Fruit fly (Drosophila melanogaster) whole organism, embryonic: ENCODE results near the gene Sil1.

Source experiments
- Atf-2 ChIP-seq: fragments of 200-800 bp; sonication (Bioruptor generic); optimal IDR thresholded peaks from 2 replicates; lab custom pipeline; 2016; ENCODE audit warnings: missing biosample characterization, missing genetic modification characterization
- BEAF-32 ChIP-seq: fragments of 200-800 bp; sonication (Bioruptor generic); optimal IDR thresholded peaks from 3 replicates; lab custom pipeline; 2017; ENCODE audit warnings: missing biosample characterization, missing genetic modification characterization, mild to moderate bottlenecking, moderate library complexity, missing genetic modification reagents
- CG11398 ChIP-seq: fragments of 200-800 bp; sonication (Bioruptor generic); optimal IDR thresholded peaks from 2 replicates; lab custom pipeline; 2016; ENCODE audit warnings: missing biosample characterization, missing genetic modification characterization
- CG12155 ChIP-seq: fragments of 200-800 bp; sonication (Bioruptor generic); optimal IDR thresholded peaks from 3 replicates; lab custom pipeline; 2016; ENCODE audit warnings: missing biosample characterization, missing genetic modification characterization
- CG12219 ChIP-seq: fragments of 200-800 bp; sonication (Bioruptor generic); optimal IDR thresholded peaks from 3 replicates; lab custom pipeline; 2018; ENCODE audit warnings: missing biosample characterization, mild to moderate bottlenecking, missing genetic modification characterization
- CG12942 ChIP-seq: fragments of 200-800 bp; sonication (Bioruptor generic); optimal IDR thresholded peaks from 3 replicates; lab custom pipeline; 2016; ENCODE audit warnings: missing biosample characterization, missing genetic modification characterization
- CG13624 ChIP-seq: fragments of 200-800 bp; sonication (Bioruptor generic); optimal IDR thresholded peaks from 2 replicates; lab custom pipeline; 2016; ENCODE audit warnings: missing biosample characterization, missing genetic modification characterization
- CG15073 ChIP-seq: fragments of 200-800 bp; sonication (Bioruptor generic); optimal IDR thresholded peaks from 2 replicates; lab custom pipeline; 2016; ENCODE audit warnings: missing biosample characterization, missing genetic modification characterization
- CG18599 ChIP-seq: fragments of 200-800 bp; sonication (Bioruptor generic); optimal IDR thresholded peaks from 3 replicates; lab custom pipeline; 2017; ENCODE audit warnings: missing biosample characterization, missing genetic modification characterization, mild to moderate bottlenecking, moderate library complexity, missing genetic modification reagents
- CG30020 ChIP-seq: fragments of 200-800 bp; optimal IDR thresholded peaks from 2 replicates; lab custom pipeline; 2019; ENCODE audit warnings: missing biosample characterization, mild to moderate bottlenecking, missing genetic modification characterization, moderate library complexity
- CG33213 ChIP-seq: fragments of 200-800 bp; sonication (Bioruptor generic); optimal IDR thresholded peaks from 3 replicates; lab custom pipeline; 2016; ENCODE audit warnings: missing biosample characterization, missing genetic modification characterization
- CG4730 ChIP-seq: fragments of 200-800 bp; sonication (Bioruptor generic); IDR thresholded peaks from 2 replicates; pipeline ENCODE4 v1.3.6; 2022; ENCODE audit warnings: missing biosample characterization, missing genetic modification characterization
- CG6272 ChIP-seq: fragments of 200-800 bp; sonication (Bioruptor generic); IDR thresholded peaks from 2 replicates; pipeline ENCODE4 v1.3.6; 2022; ENCODE audit warnings: missing biosample characterization, missing genetic modification characterization
- CG7786 ChIP-seq: fragments of 200-800 bp; sonication (Bioruptor generic); optimal IDR thresholded peaks from 2 replicates; lab custom pipeline; 2016; ENCODE audit warnings: missing biosample characterization, missing genetic modification characterization
- CG9437 ChIP-seq: fragments of 200-800 bp; sonication (Bioruptor generic); optimal IDR thresholded peaks from 2 replicates; lab custom pipeline; 2018; ENCODE audit warnings: missing biosample characterization, mild to moderate bottlenecking, missing genetic modification characterization
- Dll ChIP-seq: fragments of 200-800 bp; sonication (Bioruptor generic); IDR thresholded peaks from 4 replicates; pipeline ENCODE4 v1.3.6; 2022; ENCODE audit warnings: missing biosample characterization, missing genetic modification characterization; ENCODE audit not compliant: partially characterized antibody
- HLH3B ChIP-seq: fragments of 200-800 bp; sonication (Bioruptor generic); IDR thresholded peaks from 2 replicates; pipeline ENCODE4 v1.3.6; 2022; ENCODE audit warnings: missing biosample characterization, missing genetic modification characterization
- Hsf ChIP-seq: fragments of 200-800 bp; sonication (Bioruptor generic); optimal IDR thresholded peaks from 3 replicates; lab custom pipeline; 2016; ENCODE audit warnings: missing biosample characterization, missing genetic modification characterization
- Lim3 ChIP-seq: fragments of 200-800 bp; sonication (Bioruptor generic); IDR thresholded peaks from 2 replicates; pipeline ENCODE4 v1.3.6; 2022; ENCODE audit warnings: missing biosample characterization, missing genetic modification characterization
- Med ChIP-seq: fragments of 200-800 bp; sonication (Bioruptor generic); peaks from one replicate; lab custom pipeline; 2016; ENCODE audit warnings: missing biosample characterization, missing genetic modification characterization, mild to moderate bottlenecking, inconsistent platforms, moderate library complexity
- NC2β ChIP-seq: fragments of 200-800 bp; sonication (Bioruptor generic); optimal IDR thresholded peaks from 2 replicates; lab custom pipeline; 2016; ENCODE audit warnings: missing biosample characterization, missing genetic modification characterization
- Ssrp ChIP-seq: fragments of 200-800 bp; sonication (Bioruptor generic); optimal IDR thresholded peaks from 2 replicates; lab custom pipeline; 2018; ENCODE audit warnings: missing biosample characterization, mild to moderate bottlenecking, missing genetic modification characterization, moderate library complexity
- Stat92E ChIP-seq, 3 experiments: fragments of >200 bp in 2 of 3; fragments of 200-800 bp in 1 of 3; sonication (Bioruptor generic) in 1 of 3; optimal IDR thresholded peaks; 2 replicates each; lab custom pipeline; 2017 to 2019; ENCODE audit warnings: missing biosample characterization in 3 of 3, missing genetic modification characterization in 3 of 3, mild to moderate bottlenecking in 1 of 3, moderate library complexity in 1 of 3
- TFAM ChIP-seq: fragments of 200-800 bp; sonication (Bioruptor generic); optimal IDR thresholded peaks from 2 replicates; lab custom pipeline; 2017; ENCODE audit warnings: missing biosample characterization, missing genetic modification characterization, inconsistent platforms
- Vsx1 ChIP-seq: fragments of 200-800 bp; sonication (Bioruptor generic); optimal IDR thresholded peaks from 2 replicates; lab custom pipeline; 2017; ENCODE audit warnings: missing biosample characterization, mild to moderate bottlenecking, missing genetic modification characterization, missing genetic modification reagents
- Xrp1 ChIP-seq: fragments of 200-800 bp; sonication (Bioruptor generic); IDR thresholded peaks from 2 replicates; pipeline ENCODE4 v1.3.6; 2022; ENCODE audit warnings: missing biosample characterization, missing genetic modification characterization
- amos ChIP-seq: fragments of 200-800 bp; sonication (Bioruptor generic); IDR thresholded peaks from 2 replicates; pipeline ENCODE4 v1.3.6; 2022; ENCODE audit warnings: missing biosample characterization, missing genetic modification characterization; ENCODE audit not compliant: partially characterized antibody
- danr ChIP-seq: fragments of 200-800 bp; sonication (Bioruptor generic); IDR thresholded peaks from 2 replicates; pipeline ENCODE4 v1.3.6; 2022; ENCODE audit warnings: missing biosample characterization, missing genetic modification characterization
- fd3F ChIP-seq: fragments of 200-800 bp; sonication (Bioruptor generic); optimal IDR thresholded peaks from 2 replicates; lab custom pipeline; 2018; ENCODE audit warnings: missing biosample characterization, mild to moderate bottlenecking, missing genetic modification characterization, moderate library complexity
- gce ChIP-seq: fragments of 200-800 bp; sonication (Bioruptor generic); IDR thresholded peaks from 3 replicates; pipeline ENCODE4 v1.3.6; 2022; ENCODE audit warnings: missing biosample characterization, missing genetic modification characterization
- h ChIP-seq: fragments of >200 bp; optimal IDR thresholded peaks from 2 replicates; lab custom pipeline; 2017
- hth ChIP-seq: fragments of >200 bp; optimal IDR thresholded peaks from 2 replicates; lab custom pipeline; 2017; ENCODE audit warnings: inconsistent platforms
- jumu ChIP-seq: fragments of 200-800 bp; sonication (Bioruptor generic); optimal IDR thresholded peaks from 3 replicates; lab custom pipeline; 2016; ENCODE audit warnings: missing biosample characterization, missing genetic modification characterization
- klu ChIP-seq: fragments of 200-800 bp; sonication (Bioruptor generic); IDR thresholded peaks from 2 replicates; pipeline ENCODE4 v1.3.6; 2022; ENCODE audit warnings: missing biosample characterization, missing genetic modification characterization
- lab ChIP-seq: fragments of 200-800 bp; sonication (Bioruptor generic); optimal IDR thresholded peaks from 3 replicates; lab custom pipeline; 2017; ENCODE audit warnings: missing biosample characterization, missing genetic modification characterization, mild to moderate bottlenecking, moderate library complexity, missing genetic modification reagents
- lbe ChIP-seq: fragments of 200-800 bp; sonication (Bioruptor generic); optimal IDR thresholded peaks from 2 replicates; lab custom pipeline; 2016; ENCODE audit warnings: missing biosample characterization, mild to moderate bottlenecking, missing genetic modification characterization
- lilli ChIP-seq: fragments of 200-800 bp; sonication (Bioruptor generic); optimal IDR thresholded peaks from 3 replicates; lab custom pipeline; 2016; ENCODE audit warnings: missing biosample characterization, missing genetic modification characterization
- nau ChIP-seq: fragments of 200-800 bp; sonication (Bioruptor generic); optimal IDR thresholded peaks from 3 replicates; lab custom pipeline; 2017; ENCODE audit warnings: missing biosample characterization, mild to moderate bottlenecking, missing genetic modification characterization, missing genetic modification reagents
- oc ChIP-seq: fragments of 200-800 bp; sonication (Bioruptor generic); optimal IDR thresholded peaks from 2 replicates; lab custom pipeline; 2018; ENCODE audit warnings: missing biosample characterization, mild to moderate bottlenecking, missing genetic modification characterization, moderate library complexity
- pum ChIP-seq: fragments of 200-800 bp; sonication (Bioruptor generic); optimal IDR thresholded peaks from 2 replicates; lab custom pipeline; 2016; ENCODE audit warnings: missing biosample characterization, missing genetic modification characterization
- sd ChIP-seq: fragments of 200-800 bp; sonication (Bioruptor generic); optimal IDR thresholded peaks from 3 replicates; lab custom pipeline; 2018; ENCODE audit warnings: missing biosample characterization, mild to moderate bottlenecking, missing genetic modification characterization, moderate library complexity
- sisA ChIP-seq: fragments of 200-800 bp; sonication (Bioruptor generic); IDR thresholded peaks from 2 replicates; pipeline ENCODE4 v1.3.6; 2022; ENCODE audit warnings: missing biosample characterization, missing genetic modification characterization
- sna ChIP-seq: fragments of 200-800 bp; sonication (Bioruptor generic); IDR thresholded peaks from 2 replicates; pipeline ENCODE4 v1.3.6; 2022; ENCODE audit warnings: missing biosample characterization, missing genetic modification characterization; ENCODE audit not compliant: partially characterized antibody
- tup ChIP-seq: fragments of 200-800 bp; sonication (Bioruptor generic); optimal IDR thresholded peaks from 2 replicates; lab custom pipeline; 2016; ENCODE audit warnings: missing biosample characterization, mild to moderate bottlenecking, missing genetic modification characterization, moderate library complexity
- unpg ChIP-seq: fragments of 200-800 bp; sonication (Bioruptor generic); optimal IDR thresholded peaks from 3 replicates; lab custom pipeline; 2018; ENCODE audit warnings: missing biosample characterization, mild to moderate bottlenecking, missing genetic modification characterization, moderate library complexity
- wek ChIP-seq: fragments of 200-800 bp; sonication (Bioruptor generic); optimal IDR thresholded peaks from 3 replicates; lab custom pipeline; 2018; ENCODE audit warnings: missing biosample characterization, mild to moderate bottlenecking, missing genetic modification characterization, moderate library complexity
- zen ChIP-seq: fragments of 200-800 bp; sonication (Bioruptor generic); optimal IDR thresholded peaks from 3 replicates; lab custom pipeline; 2018; ENCODE audit warnings: missing biosample characterization, mild to moderate bottlenecking, missing genetic modification characterization, moderate library complexity
- zen2 ChIP-seq: fragments of 200-800 bp; sonication (Bioruptor generic); IDR thresholded peaks from 3 replicates; pipeline ENCODE4 v1.3.6; 2022; ENCODE audit warnings: missing biosample characterization, missing genetic modification characterization; ENCODE audit not compliant: partially characterized antibody
- zfh2 ChIP-seq: fragments of 200-800 bp; sonication (Bioruptor generic); optimal IDR thresholded peaks from 2 replicates; lab custom pipeline; 2016; ENCODE audit warnings: missing biosample characterization, missing genetic modification characterization

Sil1 gene

DNA sequence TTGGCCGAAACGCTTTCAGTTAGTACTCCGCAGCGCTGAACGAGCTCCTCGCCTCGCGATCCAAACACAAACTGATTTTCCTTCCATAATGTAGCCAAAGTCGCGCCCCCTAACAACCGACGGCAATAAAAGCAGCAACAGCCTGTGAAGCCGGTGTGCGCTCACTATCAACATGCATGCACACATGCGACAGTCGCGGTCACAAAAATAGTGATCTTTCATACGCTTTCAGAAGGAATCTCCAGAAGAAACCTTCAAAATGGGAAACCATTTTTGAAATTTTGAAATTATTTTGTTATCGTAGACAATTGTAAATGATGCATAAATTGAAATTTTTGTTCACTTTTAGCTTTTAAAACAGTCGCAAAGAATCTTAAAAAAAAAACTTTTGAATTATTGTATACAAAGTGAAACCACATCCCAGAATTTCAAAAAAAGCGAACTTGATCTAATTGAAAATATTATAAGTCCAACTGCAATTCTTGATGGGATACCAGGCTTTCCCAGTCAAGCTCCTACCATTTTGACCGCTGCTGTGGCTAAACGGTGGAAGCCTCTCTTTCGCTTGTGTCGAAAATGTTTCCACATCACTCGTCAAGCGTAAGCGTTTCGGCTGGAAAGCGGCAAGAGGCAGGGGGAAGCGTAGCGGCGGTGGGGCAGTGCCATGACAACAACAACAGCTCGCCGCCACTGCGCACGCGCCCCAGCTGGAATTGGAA lies 2.9 kb downstream of the Sil1 start, which contains the start of gene Cad96Cb (continued):
- TF ChIP-seq CG13624 (GFP tag; lab: Kevin White, UChicago) (no peak), lbe (GFP tag; lab: Kevin White, UChicago) (no peak), sisA (GFP tag; lab: Robert Waterston, UW) (peak; percentile 65), CG15073 (peak; percentile 20), oc (tag; lab: Kevin White, UChicago) (peak; percentile 34), h (no peak), gce (GFP tag; lab: Robert Waterston, UW) (0 out of 3 replicates have a peak, but pooled peaks have one; percentile 35), lab (GFP tag; lab: Kevin White, UChicago) (peak; percentile 71), CG30020 (no peak), Lim3 (GFP tag; lab: Robert Waterston, UW) (no peak), NC2β (peak; percentile 73), wek (peak; percentile 35), CG11398 (GFP tag; lab: Kevin White, UChicago) (peak; percentile 69), Dll (GFP tag; lab: Robert Waterston, UW) (0 out of 4 replicates have a peak, but pooled peaks have one; percentile 21), CG4730 (GFP tag; lab: Robert Waterston, UW) (no peak), Med (peak; percentile 93), nau (no peak), pum (GFP tag; lab: Kevin White, UChicago) (peak; percentile 79), klu (GFP tag; lab: Robert Waterston, UW) (peak; percentile 10; the same call in 1 of the 2 replicates), zfh2 (GFP tag; lab: Kevin White, UChicago) (peak; percentile 0), Vsx1 (GFP tag; lab: Kevin White, UChicago) (peak; percentile 75), fd3F (GFP tag; lab: Kevin White, UChicago) (peak; percentile 24), CG33213 (GFP tag; lab: Kevin White, UChicago) (peak; percentile 49), HLH3B (GFP tag; lab: Robert Waterston, UW) (peak; percentile 59), BEAF-32 (no peak), Stat92E (GFP tag; optimal IDR thresholded peaks at IDR 0.05; lab: Kevin White, UChicago) (peak in 1 of 3 experiments; percentile 27), Xrp1 (peak; percentile 77), CG12219 (GFP tag; lab: Kevin White, UChicago) (peak; percentile 69), CG12942 (GFP tag; lab: Kevin White, UChicago) (peak; percentile 53), zen (tag; lab: Kevin White, UChicago) (peak; percentile 57), CG9437 (GFP tag; lab: Kevin White, UChicago) (peak; percentile 87), tup (no peak), hth (lab: Kevin White, UChicago) (no peak), amos (GFP tag; lab: Robert Waterston, UW) (no peak), lilli (peak; percentile 72), CG6272 (no peak), CG12155 (GFP tag; lab: Kevin White, UChicago) (peak; percentile 64), Ssrp (tag; lab: Kevin White, UChicago) (peak; percentile 90), CG7786 (GFP tag; lab: Kevin White, UChicago) (peak; percentile 56), sna (no peak), sd (tag; lab: Kevin White, UChicago) (peak; percentile 20), jumu (peak; percentile 76), CG18599 (GFP tag; lab: Kevin White, UChicago) (peak; percentile 78), Hsf (GFP tag; lab: Kevin White, UChicago) (peak; percentile 81), Atf-2 (GFP tag; lab: Kevin White, UChicago) (peak; percentile 88), danr (GFP tag; lab: Robert Waterston, UW) (peak; percentile 44; the same call in 1 of the 2 replicates), TFAM (GFP tag; lab: Kevin White, UChicago) (peak; percentile 22), zen2 (GFP tag; lab: Robert Waterston, UW) (no peak), unpg (peak; percentile 82)
